Fruit fly (Drosophila melanogaster): ENCODE results near the gene CG17328.

The CG17328 gene

dm6 chr2L:16350742-16351568 lies 51.2 kb downstream of the CG17328 start (continued):
- TF ChIP-seq wek (GFP tag; optimal IDR thresholded peaks at IDR 0.05) (peak; percentile 96), CG32532 (GFP tag; IDR thresholded peaks at IDR 0.05) (peak; percentile 99), kay (GFP tag; optimal IDR thresholded peaks at IDR 0.05) (peak; percentile 98), Xbp1 (GFP tag; optimal IDR thresholded peaks at IDR 0.05) (peak; percentile 99), Xrp1 (GFP tag; IDR thresholded peaks at IDR 0.05) (peak; percentile 99), CG13287 (GFP tag; IDR thresholded peaks at IDR 0.05; ENCODE audit: partially characterized antibody) (peak; percentile 28), crol (GFP tag; IDR thresholded peaks at IDR 0.05) (peak; percentile 87), mam (GFP tag; optimal IDR thresholded peaks at IDR 0.05) (peak; percentile 98), dmrt11E (tag; optimal IDR thresholded peaks at IDR 0.05) (peak; percentile 99), Vsx1 (GFP tag; optimal IDR thresholded peaks at IDR 0.05) (peak; percentile 98), ERR (GFP tag; optimal IDR thresholded peaks at IDR 0.05) (peak; percentile 97), CG34376 (GFP tag; optimal IDR thresholded peaks at IDR 0.05) (peak; percentile 100), CG3838 (GFP tag; optimal IDR thresholded peaks at IDR 0.05) (peak; percentile 94), CG10321 (GFP tag; IDR thresholded peaks at IDR 0.05) (peak; percentile 88), CG3407 (GFP tag; optimal IDR thresholded peaks at IDR 0.05) (peak; percentile 98), CG4424 (GFP tag; optimal IDR thresholded peaks at IDR 0.05) (peak; percentile 99), CG18476 (GFP tag; optimal IDR thresholded peaks at IDR 0.05) (peak; percentile 98), Six4 (GFP tag; optimal IDR thresholded peaks at IDR 0.05) (peak; percentile 98), Hmx (GFP tag; optimal IDR thresholded peaks at IDR 0.05) (peak; percentile 97), Trl (optimal IDR thresholded peaks at IDR 0.05) (peak in 1 of 2 experiments; percentile 40), Trl (GFP tag; optimal IDR thresholded peaks at IDR 0.05) (peak; percentile 98), CG1602 (GFP tag; optimal IDR thresholded peaks at IDR 0.05) (peak; percentile 99), vnd (GFP tag; IDR thresholded peaks at IDR 0.05; ENCODE audit: partially characterized antibody) (no peak), Stat92E (GFP tag; optimal IDR thresholded peaks at IDR 0.05) (peak in 1 of 3 experiments; percentile 99), CG18599 (GFP tag; optimal IDR thresholded peaks at IDR 0.05) (peak; percentile 100), CG17829 (tag; optimal IDR thresholded peaks at IDR 0.05) (peak; percentile 99), CG5245 (GFP tag; optimal IDR thresholded peaks at IDR 0.05) (peak; percentile 99), CG42726 (GFP tag; IDR thresholded peaks at IDR 0.05; ENCODE audit: partially characterized antibody) (no peak; the same call in 1 of the 2 replicates), Sin3A (optimal IDR thresholded peaks at IDR 0.05) (peak; percentile 34), CG4854 (GFP tag; optimal IDR thresholded peaks at IDR 0.05) (peak; percentile 98), odd (GFP tag; optimal IDR thresholded peaks at IDR 0.05) (peak; percentile 99), p53 (GFP tag; optimal IDR thresholded peaks at IDR 0.05) (peak; percentile 88), CG7745 (tag; optimal IDR thresholded peaks at IDR 0.05) (peak; percentile 95), CG11695 (GFP tag; IDR thresholded peaks at IDR 0.05) (peak; percentile 99), CG6175 (GFP tag; IDR thresholded peaks at IDR 0.05) (peak; percentile 98), esg (GFP tag; conservative IDR thresholded peaks at IDR 0.05) (peak; percentile 99), CG3281 (GFP tag; optimal IDR thresholded peaks at IDR 0.05) (peak; percentile 99), croc (GFP tag; conservative IDR thresholded peaks at IDR 0.05) (peak; percentile 98), tll (GFP tag; optimal IDR thresholded peaks at IDR 0.05) (peak in 1 of 2 experiments; percentile 66), NC2β (GFP tag; optimal IDR thresholded peaks at IDR 0.05) (peak; percentile 98), btn (GFP tag; optimal IDR thresholded peaks at IDR 0.05) (peak; percentile 97), CG1603 (tag; optimal IDR thresholded peaks at IDR 0.05) (peak; percentile 99), Dll (GFP tag; IDR thresholded peaks at IDR 0.05; ENCODE audit: partially characterized antibody) (peak; percentile 28; the same call in 1 of the 4 replicates), GATAe (GFP tag; conservative IDR thresholded peaks at IDR 0.05) (peak; percentile 93), lilli (GFP tag; optimal IDR thresholded peaks at IDR 0.05) (peak; percentile 99), CG14710 (tag; optimal IDR thresholded peaks at IDR 0.05) (peak; percentile 98), Ets97D (GFP tag; optimal IDR thresholded peaks at IDR 0.05) (peak; percentile 94), Adf1 (GFP tag; IDR thresholded peaks at IDR 0.05) (peak; percentile 90), CG13424 (tag; optimal IDR thresholded peaks at IDR 0.05) (peak; percentile 100)

All from whole organism, embryonic.